Fruit fly (Drosophila melanogaster): ENCODE results near the gene Tgs1.

The Tgs1 gene

DNA sequence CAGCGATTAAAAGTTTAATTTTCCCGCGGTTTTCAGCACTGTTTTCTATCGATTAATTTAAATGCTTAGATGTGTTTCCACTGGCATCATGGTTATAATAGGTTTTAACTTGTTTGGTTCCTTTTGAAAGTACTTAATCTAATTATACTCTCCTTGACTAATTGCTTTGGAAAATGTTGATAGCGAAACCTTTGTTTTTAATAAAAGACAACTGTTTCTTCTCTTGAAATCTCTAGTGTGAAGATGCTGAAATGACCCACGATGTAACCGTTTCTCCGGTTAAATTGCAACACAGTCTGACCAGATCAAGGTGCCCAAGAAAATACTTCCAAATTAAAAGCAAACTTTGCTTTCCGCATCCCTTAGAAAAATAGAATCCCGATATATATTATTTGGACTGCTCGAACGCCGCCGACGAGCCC lies 43.6 kb downstream of the Tgs1 start, which contains the start of gene Dlc90F (continued):
- peak; percentile 91 for TF ChIP-seq nmo (GFP tag; optimal IDR thresholded peaks at IDR 0.05)
- peak; percentile 83 for TF ChIP-seq trem (tag; optimal IDR thresholded peaks at IDR 0.05)
- TF ChIP-seq CG6175 (GFP tag; IDR thresholded peaks at IDR 0.05) = 0 out of 3 replicates have a peak, but pooled peaks have one; percentile 24
- peak; percentile 84 for TF ChIP-seq pho (GFP tag; optimal IDR thresholded peaks at IDR 0.05)
- TF ChIP-seq CG4424 (GFP tag; optimal IDR thresholded peaks at IDR 0.05) = peak; percentile 66
- TF ChIP-seq CG11456 (GFP tag; IDR thresholded peaks at IDR 0.05) = peak; percentile 86
- peak; percentile 12; the same call in 1 of the 2 replicates for TF ChIP-seq sna (GFP tag; IDR thresholded peaks at IDR 0.05; ENCODE audit: partially characterized antibody)
- no peak for TF ChIP-seq kni (GFP tag; optimal IDR thresholded peaks at IDR 0.05)
- TF ChIP-seq CG30020 (tag; optimal IDR thresholded peaks at IDR 0.05) = peak; percentile 84
- TF ChIP-seq CG7372 (GFP tag; IDR thresholded peaks at IDR 0.05) = peak; percentile 75
- peak; percentile 49 for TF ChIP-seq caup (GFP tag; optimal IDR thresholded peaks at IDR 0.05; ENCODE audit: severe bottlenecking)
- peak; percentile 85 for TF ChIP-seq phol (tag; optimal IDR thresholded peaks at IDR 0.05)
- TF ChIP-seq dan (GFP tag; IDR thresholded peaks at IDR 0.05) = no peak; the same call in 1 of the 2 replicates
- TF ChIP-seq Vsx1 (GFP tag; optimal IDR thresholded peaks at IDR 0.05) = no peak
- peak; percentile 68; the same call in 2 of the 3 replicates for TF ChIP-seq croc (GFP tag; conservative IDR thresholded peaks at IDR 0.05)
- peak; percentile 94 for TF ChIP-seq Ets97D (GFP tag; optimal IDR thresholded peaks at IDR 0.05)
- TF ChIP-seq Hand (GFP tag; optimal IDR thresholded peaks at IDR 0.05) = no peak
- TF ChIP-seq HmgD (GFP tag; optimal IDR thresholded peaks at IDR 0.05) = peak; percentile 33
- no peak for TF ChIP-seq CG8359 (GFP tag; optimal IDR thresholded peaks at IDR 0.05; ENCODE audit: borderline replicate concordance)
- peak; percentile 59 for TF ChIP-seq Nf-YB (GFP tag; optimal IDR thresholded peaks at IDR 0.05)
- peak; percentile 40 for TF ChIP-seq D19B (GFP tag; optimal IDR thresholded peaks at IDR 0.05)
- no peak for TF ChIP-seq dati (GFP tag; IDR thresholded peaks at IDR 0.05)
- no peak for TF ChIP-seq ash1 (GFP tag; optimal IDR thresholded peaks at IDR 0.05)
- TF ChIP-seq HLH54F (GFP tag; optimal IDR thresholded peaks at IDR 0.05) = peak; percentile 81
- TF ChIP-seq CG17612 (GFP tag; IDR thresholded peaks at IDR 0.05) = peak; percentile 51; the same call in 1 of the 2 replicates
- peak; percentile 79 for TF ChIP-seq H2.0 (GFP tag; IDR thresholded peaks at IDR 0.05)
- TF ChIP-seq E2f1 (GFP tag; IDR thresholded peaks at IDR 0.05) = peak; percentile 83
- no peak for TF ChIP-seq CG4730 (GFP tag; IDR thresholded peaks at IDR 0.05)
- TF ChIP-seq tgo (GFP tag; IDR thresholded peaks at IDR 0.05) = peak; percentile 85
- TF ChIP-seq ATbp (GFP tag; optimal IDR thresholded peaks at IDR 0.05) = peak; percentile 49
- TF ChIP-seq knrl (GFP tag; IDR thresholded peaks at IDR 0.05; ENCODE audit: partially characterized antibody) = peak; percentile 74
- peak; percentile 33 for TF ChIP-seq exex (tag; optimal IDR thresholded peaks at IDR 0.05)
- TF ChIP-seq Oli (tag; optimal IDR thresholded peaks at IDR 0.05) = peak; percentile 73
- peak; percentile 73 for TF ChIP-seq tx (GFP tag; optimal IDR thresholded peaks at IDR 0.05)
- peak; percentile 64 for TF ChIP-seq emc (GFP tag; optimal IDR thresholded peaks at IDR 0.05)
- no peak for TF ChIP-seq sqz (GFP tag; optimal IDR thresholded peaks at IDR 0.05)
- peak; percentile 58 for TF ChIP-seq CG10462 (GFP tag; optimal IDR thresholded peaks at IDR 0.05)
- TF ChIP-seq CG12942 (GFP tag; optimal IDR thresholded peaks at IDR 0.05) = peak; percentile 69
- TF ChIP-seq ssp (GFP tag; IDR thresholded peaks at IDR 0.05) = peak; percentile 94
- peak; percentile 87 for TF ChIP-seq CG9609 (GFP tag; optimal IDR thresholded peaks at IDR 0.05)
- peak; percentile 84 for TF ChIP-seq pzg (GFP tag; optimal IDR thresholded peaks at IDR 0.05)
- peak; percentile 21 for TF ChIP-seq en (GFP tag; optimal IDR thresholded peaks at IDR 0.05)
- peak; percentile 31 for TF ChIP-seq CG11723 (GFP tag; optimal IDR thresholded peaks at IDR 0.05)
- peak; percentile 85 for TF ChIP-seq Side (GFP tag; optimal IDR thresholded peaks at IDR 0.05)
- TF ChIP-seq TFAM (GFP tag; optimal IDR thresholded peaks at IDR 0.05) = peak; percentile 21
- peak; percentile 72 for TF ChIP-seq CG8388 (GFP tag; optimal IDR thresholded peaks at IDR 0.05)
- TF ChIP-seq Fer2 (tag; optimal IDR thresholded peaks at IDR 0.05) = peak; percentile 34
- TF ChIP-seq Stat92E (GFP tag; optimal IDR thresholded peaks at IDR 0.05) = no peak
- peak; percentile 53; the same call in 1 of the 2 replicates for TF ChIP-seq Taf1 (GFP tag; IDR thresholded peaks at IDR 0.05)
- peak; percentile 71 for TF ChIP-seq CG31224 (GFP tag; IDR thresholded peaks at IDR 0.05)
